Worm (Caenorhabditis elegans) whole organism, mixed stage, embryonic: ENCODE data around the gene his-71.
A peak's percentile ranks its signal among the peaks of the same experiment; 100 is the strongest.

Experiments
- blmp-1 ChIP-seq: fragments of 150-350 bp; optimal IDR thresholded peaks from 2 replicates; lab custom pipeline; 2014; ENCODE audit warnings: missing biosample characterization, missing genetic modification characterization
- elt-1 ChIP-seq: sonication (generic microtip); optimal IDR thresholded peaks from 2 replicates; lab custom pipeline; 2017; ENCODE audit warnings: missing genetic modification characterization, mild to moderate bottlenecking, missing compliant biosample characterization, antibody characterized with exemption, moderate library complexity, borderline replicate concordance; ENCODE audit not compliant: insufficient read depth
- lsy-2 ChIP-seq: fragments of 150-350 bp; optimal IDR thresholded peaks from 2 replicates; lab custom pipeline; 2014; ENCODE audit warnings: missing biosample characterization, missing genetic modification characterization
- mls-2 ChIP-seq: sonication (generic microtip); optimal IDR thresholded peaks from 2 replicates; lab custom pipeline; 2016; ENCODE audit warnings: mild to moderate bottlenecking, missing genetic modification characterization, moderate library complexity, missing compliant biosample characterization
- nhr-28 ChIP-seq: fragments of 150-350 bp; optimal IDR thresholded peaks from 2 replicates; lab custom pipeline; 2014; ENCODE audit warnings: missing biosample characterization, missing genetic modification characterization

ce11 chrX:7951578-7951977 is 30.3 kb downstream of the his-71 start:
- TF ChIP-seq lsy-2 (tag; lab: Kevin White, UChicago) (no peak), blmp-1 (no peak), nhr-28 (tag; lab: Kevin White, UChicago) (no peak), mls-2 (peak; percentile 91), elt-1 (peak; percentile 26)
